Worm (Caenorhabditis elegans) whole organism, midembryonic: Measurements from ENCODE around the gene C18E9.7.

ENCODE experiments used
- T22C8.4 ChIP-seq: fragments of 200-800 bp; sonication (Bioruptor generic); IDR thresholded peaks from 2 replicates; pipeline ENCODE4 v1.3.6; 2022; ENCODE audit warnings: missing genetic modification characterization, missing compliant biosample characterization
- flt-1 ChIP-seq: fragments of 200-800 bp; sonication (Bioruptor generic); IDR thresholded peaks from 2 replicates; pipeline ENCODE4 v1.3.6; 2022; ENCODE audit warnings: missing genetic modification characterization, missing compliant biosample characterization
- klf-2 ChIP-seq: fragments of 200-800 bp; sonication (Bioruptor generic); conservative IDR thresholded peaks from 2 replicates; pipeline ENCODE4 v1.3.6; 2022; ENCODE audit warnings: missing genetic modification reagents, missing genetic modification characterization, missing compliant biosample characterization
- med-1 ChIP-seq: sonication (generic microtip); optimal IDR thresholded peaks from 2 replicates; lab custom pipeline; 2017; ENCODE audit warnings: missing genetic modification characterization, mild to moderate bottlenecking, missing compliant biosample characterization, antibody characterized with exemption, missing genetic modification reagents; ENCODE audit not compliant: insufficient read depth
- ref-1 ChIP-seq: fragments of 200-800 bp; sonication (Bioruptor generic); conservative IDR thresholded peaks from 2 replicates; pipeline ENCODE4 v1.3.6; 2022; ENCODE audit warnings: missing genetic modification reagents, missing genetic modification characterization, missing compliant biosample characterization
- tab-1 ChIP-seq: fragments of 200-800 bp; sonication (Bioruptor generic); IDR thresholded peaks from 2 replicates; pipeline ENCODE4 v1.3.6; 2022; ENCODE audit warnings: missing genetic modification characterization, missing compliant biosample characterization
- ztf-23 ChIP-seq: fragments of 200-800 bp; sonication (Bioruptor generic); IDR thresholded peaks from 2 replicates; pipeline ENCODE4 v1.3.6; 2022; ENCODE audit warnings: missing genetic modification reagents, missing genetic modification characterization, missing compliant biosample characterization
- ztf-29 ChIP-seq: fragments of 200-800 bp; sonication (Bioruptor generic); IDR thresholded peaks from 2 replicates; pipeline ENCODE4 v1.3.6; 2022; ENCODE audit warnings: missing genetic modification reagents, missing genetic modification characterization, missing compliant biosample characterization

ce11 chrII:9010708-9011107 is 28.1 kb upstream of the C18E9.7 start:
- TF ChIP-seq ref-1 (GFP tag; lab: Robert Waterston, UW) (no peak), ztf-29 (no peak), T22C8.4 (GFP tag; lab: Robert Waterston, UW) (no peak), klf-2 (no peak), flt-1 (GFP tag; lab: Robert Waterston, UW) (no peak), tab-1 (GFP tag; lab: Robert Waterston, UW) (no peak), med-1 (GFP tag; lab: Kevin White, UChicago) (no peak), ztf-23 (no peak)
